Fruit fly (Drosophila melanogaster): ENCODE data around the gene crp.
A peak's percentile ranks its signal among the peaks of the same experiment; 100 is the strongest.

crp gene

DNA sequence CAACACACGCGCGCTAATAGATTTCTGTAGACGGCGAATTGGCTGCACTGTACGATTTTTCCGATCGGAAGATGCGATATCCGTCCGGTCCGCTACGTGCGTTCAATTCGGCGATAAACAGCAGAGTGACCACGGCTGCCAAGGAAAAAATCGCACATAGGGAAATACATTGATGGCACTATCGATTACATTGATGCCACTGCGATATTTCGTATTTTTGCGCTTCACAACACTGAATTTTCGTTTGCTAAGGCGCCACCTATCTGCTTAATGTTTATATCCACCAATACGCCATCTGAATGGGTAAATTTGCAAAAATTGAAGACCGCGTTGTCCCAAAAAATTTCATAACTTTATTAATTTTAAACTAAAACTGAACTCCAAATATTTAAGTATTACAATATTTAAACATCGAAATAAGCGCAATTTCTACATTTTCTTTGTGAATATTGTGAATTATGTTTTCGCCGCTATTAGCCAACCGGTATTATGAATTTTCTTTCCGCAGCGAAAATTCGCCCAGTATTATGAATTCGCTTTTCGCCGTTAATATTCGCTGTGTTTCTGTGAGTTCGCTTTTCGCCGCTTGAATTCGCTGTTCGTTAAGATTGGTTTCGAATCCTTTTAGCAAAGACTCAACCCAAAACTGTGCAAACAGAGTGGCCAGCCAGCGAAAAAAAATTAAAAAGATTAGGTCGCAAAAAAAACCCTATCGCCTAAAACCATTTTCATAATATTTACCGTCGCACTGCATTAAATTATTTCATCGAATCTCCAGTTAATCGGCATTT is at the start of gene crp, which contains the start of gene pkaap (continued):
- TF ChIP-seq crp (GFP tag; optimal IDR thresholded peaks at IDR 0.05) (peak; percentile 2 to 78), Hsf (GFP tag; optimal IDR thresholded peaks at IDR 0.05) (peak; percentile 91), Nf-YB (GFP tag; optimal IDR thresholded peaks at IDR 0.05) (no peak), sisA (GFP tag; IDR thresholded peaks at IDR 0.05) (no peak), scrt (GFP tag; optimal IDR thresholded peaks at IDR 0.05) (peak; percentile 63), CG11093 (GFP tag; IDR thresholded peaks at IDR 0.05) (peak; percentile 55; the same call in 2 of the 3 replicates), Ets97D (GFP tag; optimal IDR thresholded peaks at IDR 0.05) (peak; percentile 93), HLHmδ (GFP tag; optimal IDR thresholded peaks at IDR 0.05) (peak; percentile 94), Bteb2 (GFP tag; optimal IDR thresholded peaks at IDR 0.05) (peak; percentile 72), ewg (GFP tag; optimal IDR thresholded peaks at IDR 0.05) (peak; percentile 43), fru (optimal IDR thresholded peaks at IDR 0.05) (no peak), CG12236 (GFP tag; optimal IDR thresholded peaks at IDR 0.05) (peak; percentile 59), CG18262 (tag; optimal IDR thresholded peaks at IDR 0.05) (peak; percentile 65), CG17612 (GFP tag; IDR thresholded peaks at IDR 0.05) (no peak), pros (GFP tag; optimal IDR thresholded peaks at IDR 0.05) (peak; percentile 23), NfI (GFP tag; optimal IDR thresholded peaks at IDR 0.05) (peak; percentile 83), CG14965 (GFP tag; optimal IDR thresholded peaks at IDR 0.05; ENCODE audit: borderline replicate concordance) (peak; percentile 22), CG5245 (GFP tag; optimal IDR thresholded peaks at IDR 0.05) (peak; percentile 90), B-H1 (GFP tag; IDR thresholded peaks at IDR 0.05) (no peak), NK7.1 (GFP tag; optimal IDR thresholded peaks at IDR 0.05) (peak; percentile 65), Trl (optimal IDR thresholded peaks at IDR 0.05) (no peak), Trl (GFP tag; optimal IDR thresholded peaks at IDR 0.05) (peak; percentile 94), Dref (GFP tag; IDR thresholded peaks at IDR 0.05) (no peak), CG2889 (GFP tag; IDR thresholded peaks at IDR 0.05) (no peak), BtbVII (GFP tag; optimal IDR thresholded peaks at IDR 0.05) (peak; percentile 70), corto (GFP tag; optimal IDR thresholded peaks at IDR 0.05) (peak; percentile 91), stwl (tag; optimal IDR thresholded peaks at IDR 0.05) (peak; percentile 91), CG8944 (GFP tag; optimal IDR thresholded peaks at IDR 0.05) (peak; percentile 93), CG14014 (GFP tag; IDR thresholded peaks at IDR 0.05) (no peak), CG2129 (GFP tag; IDR thresholded peaks at IDR 0.05; ENCODE audit: partially characterized antibody) (no peak), CG33557 (GFP tag; optimal IDR thresholded peaks at IDR 0.05) (peak; percentile 37), mam (GFP tag; optimal IDR thresholded peaks at IDR 0.05) (peak; percentile 91), Sry-δ (GFP tag; optimal IDR thresholded peaks at IDR 0.05) (peak; percentile 93), CG18599 (GFP tag; optimal IDR thresholded peaks at IDR 0.05) (peak; percentile 78), CG30403 (GFP tag; optimal IDR thresholded peaks at IDR 0.05) (peak; percentile 88), yki (optimal IDR thresholded peaks at IDR 0.05) (no peak), onecut (GFP tag; IDR thresholded peaks at IDR 0.05) (peak; percentile 78), CG11398 (GFP tag; optimal IDR thresholded peaks at IDR 0.05) (peak; percentile 85), CG10959 (GFP tag; IDR thresholded peaks at IDR 0.05) (no peak), chn (GFP tag; optimal IDR thresholded peaks at IDR 0.05) (peak; percentile 86)

- TF ChIP-seq D (optimal IDR thresholded peaks at IDR 0.05) (no peak), D (GFP tag; optimal IDR thresholded peaks at IDR 0.05) (no peak), zen (tag; optimal IDR thresholded peaks at IDR 0.05) (peak; percentile 78), CG6683 (GFP tag; optimal IDR thresholded peaks at IDR 0.05) (no peak), CG13775 (GFP tag; optimal IDR thresholded peaks at IDR 0.05) (no peak), cad (GFP tag; optimal IDR thresholded peaks at IDR 0.05) (no peak), Stat92E (GFP tag; optimal IDR thresholded peaks at IDR 0.05) (peak in 1 of 3 experiments; percentile 50), CG11093 (GFP tag; IDR thresholded peaks at IDR 0.05) (no peak), CG3065 (GFP tag; optimal IDR thresholded peaks at IDR 0.05) (no peak), ato (GFP tag; IDR thresholded peaks at IDR 0.05; ENCODE audit: partially characterized antibody) (no peak), CG17361 (GFP tag; IDR thresholded peaks at IDR 0.05) (no peak), CG34422 (GFP tag; IDR thresholded peaks at IDR 0.05) (no peak), Kr (GFP tag; optimal IDR thresholded peaks at IDR 0.05) (no peak), Pdp1 (GFP tag; optimal IDR thresholded peaks at IDR 0.05) (no peak)
Measured at dm6 chr2L:16329625-16330024, 42.1 kb upstream of the crp start, which contains the start of gene CG4440. CG4440 (plus strand) TSS chr2L:16329925.

Measured in whole organism, embryonic.